Fruit fly (Drosophila melanogaster) whole organism, embryonic: ENCODE measurements around the gene Sbf.

Experiments used
- ATbp ChIP-seq: fragments of 200-800 bp; sonication (Bioruptor generic); optimal IDR thresholded peaks from 2 replicates; lab custom pipeline; 2017; ENCODE audit warnings: missing biosample characterization, mild to moderate bottlenecking, missing genetic modification characterization, missing genetic modification reagents
- Awh ChIP-seq: fragments of 200-800 bp; sonication (Bioruptor generic); IDR thresholded peaks from 2 replicates; pipeline ENCODE4, ENCODE4 v1.3.6; 2022; ENCODE audit warnings: missing biosample characterization, missing genetic modification characterization
- CG10979 ChIP-seq: fragments of 200-800 bp; sonication (Bioruptor generic); optimal IDR thresholded peaks from 2 replicates; lab custom pipeline; 2018; ENCODE audit warnings: missing biosample characterization, mild to moderate bottlenecking, missing genetic modification characterization, moderate library complexity
- CG11723 ChIP-seq: fragments of 200-800 bp; sonication (Bioruptor generic); optimal IDR thresholded peaks from 2 replicates; lab custom pipeline; 2017; ENCODE audit warnings: missing biosample characterization, mild to moderate bottlenecking, missing genetic modification characterization
- CG13775 ChIP-seq: fragments of 200-800 bp; sonication (Bioruptor generic); optimal IDR thresholded peaks from 3 replicates; lab custom pipeline; 2017; ENCODE audit warnings: missing biosample characterization, mild to moderate bottlenecking, missing genetic modification characterization
- CG14050 ChIP-seq: fragments of 200-800 bp; sonication (Bioruptor generic); IDR thresholded peaks from 3 replicates; pipeline ENCODE4 v1.3.6; 2022; ENCODE audit warnings: missing biosample characterization, missing genetic modification characterization
- CG15269 ChIP-seq: fragments of 200-800 bp; sonication (Bioruptor generic); optimal IDR thresholded peaks from 2 replicates; lab custom pipeline; 2018; ENCODE audit warnings: missing biosample characterization, mild to moderate bottlenecking, missing genetic modification characterization, moderate library complexity
- CG15696 ChIP-seq: fragments of 200-800 bp; sonication (Bioruptor generic); optimal IDR thresholded peaks from 2 replicates; lab custom pipeline; 2019; ENCODE audit warnings: missing biosample characterization, mild to moderate bottlenecking, missing genetic modification characterization, moderate library complexity
- CG17186 ChIP-seq: fragments of 200-800 bp; sonication (Bioruptor generic); optimal IDR thresholded peaks from 3 replicates; lab custom pipeline; 2017; ENCODE audit warnings: missing biosample characterization, missing genetic modification reagents, missing genetic modification characterization
- CG17361 ChIP-seq: fragments of 200-800 bp; sonication (Bioruptor generic); IDR thresholded peaks from 3 replicates; pipeline ENCODE4 v1.3.6; 2022; ENCODE audit warnings: missing biosample characterization, missing genetic modification characterization
- CG17802 ChIP-seq: fragments of 200-800 bp; sonication (Bioruptor generic); optimal IDR thresholded peaks from 2 replicates; lab custom pipeline; 2018; ENCODE audit warnings: missing biosample characterization, mild to moderate bottlenecking, missing genetic modification characterization, moderate library complexity
- CG17912 ChIP-seq: fragments of 200-800 bp; sonication (Bioruptor generic); optimal IDR thresholded peaks from 2 replicates; lab custom pipeline; 2018; ENCODE audit warnings: missing biosample characterization, mild to moderate bottlenecking, missing genetic modification characterization
- CG30431 ChIP-seq: fragments of 200-800 bp; sonication (Bioruptor generic); optimal IDR thresholded peaks from 2 replicates; lab custom pipeline; 2017; ENCODE audit warnings: missing biosample characterization, missing genetic modification characterization
- CG33557 ChIP-seq: fragments of 200-800 bp; sonication (Bioruptor generic); optimal IDR thresholded peaks from 2 replicates; lab custom pipeline; 2019; ENCODE audit warnings: missing biosample characterization, mild to moderate bottlenecking, missing genetic modification characterization, moderate library complexity
- CG6254 ChIP-seq: fragments of 200-800 bp; sonication (Bioruptor generic); optimal IDR thresholded peaks from 3 replicates; lab custom pipeline; 2017; ENCODE audit warnings: mild to moderate bottlenecking, missing biosample characterization, missing genetic modification reagents, missing genetic modification characterization
- CG6683 ChIP-seq: fragments of 200-800 bp; sonication (Bioruptor generic); optimal IDR thresholded peaks from 2 replicates; lab custom pipeline; 2017; ENCODE audit warnings: missing biosample characterization, mild to moderate bottlenecking, missing genetic modification characterization, missing genetic modification reagents
- CG7963 ChIP-seq: fragments of 200-800 bp; sonication (Bioruptor generic); IDR thresholded peaks from 3 replicates; pipeline ENCODE4 v1.3.6; 2022; ENCODE audit warnings: missing biosample characterization, missing genetic modification characterization; ENCODE audit not compliant: partially characterized antibody
- CG8359 ChIP-seq: fragments of 200-800 bp; sonication (Bioruptor generic); optimal IDR thresholded peaks from 2 replicates; lab custom pipeline; 2017; ENCODE audit warnings: missing biosample characterization, mild to moderate bottlenecking, missing genetic modification characterization, borderline replicate concordance
- CG9817 ChIP-seq: fragments of 200-800 bp; sonication (Bioruptor generic); optimal IDR thresholded peaks from 2 replicates; lab custom pipeline; 2018; ENCODE audit warnings: missing biosample characterization, mild to moderate bottlenecking, missing genetic modification characterization, moderate library complexity
- Chrac-16 ChIP-seq: fragments of 200-800 bp; sonication (Bioruptor generic); optimal IDR thresholded peaks from 3 replicates; lab custom pipeline; 2016; ENCODE audit warnings: missing biosample characterization, missing genetic modification characterization
- NfI ChIP-seq: fragments of 200-800 bp; sonication (Bioruptor generic); optimal IDR thresholded peaks from 3 replicates; lab custom pipeline; 2018; ENCODE audit warnings: missing biosample characterization, mild to moderate bottlenecking, missing genetic modification characterization, moderate library complexity
- Oli ChIP-seq: fragments of 200-800 bp; sonication (Bioruptor generic); optimal IDR thresholded peaks from 2 replicates; lab custom pipeline; 2018; ENCODE audit warnings: missing biosample characterization, mild to moderate bottlenecking, missing genetic modification characterization, moderate library complexity
- Sox102F ChIP-seq: fragments of 200-800 bp; sonication (Bioruptor generic); optimal IDR thresholded peaks from 2 replicates; lab custom pipeline; 2018; ENCODE audit warnings: missing biosample characterization, mild to moderate bottlenecking, missing genetic modification characterization, moderate library complexity
- Vsx1 ChIP-seq: fragments of 200-800 bp; sonication (Bioruptor generic); optimal IDR thresholded peaks from 2 replicates; lab custom pipeline; 2017; ENCODE audit warnings: missing biosample characterization, mild to moderate bottlenecking, missing genetic modification characterization, missing genetic modification reagents
- bab2 ChIP-seq: fragments of 200-800 bp; sonication (Bioruptor generic); optimal IDR thresholded peaks from 2 replicates; lab custom pipeline; 2016; ENCODE audit warnings: missing biosample characterization, missing genetic modification characterization
- btn ChIP-seq: fragments of 200-800 bp; sonication (Bioruptor generic); optimal IDR thresholded peaks from 2 replicates; lab custom pipeline; 2016; ENCODE audit warnings: missing biosample characterization, missing genetic modification characterization
- chif ChIP-seq, 2 experiments: fragments of 200-800 bp; sonication (Bioruptor generic); optimal IDR thresholded peaks; 3 replicates each; lab custom pipeline; 2016; ENCODE audit warnings: missing biosample characterization in 2 of 2, missing genetic modification characterization in 2 of 2
- chinmo ChIP-seq: fragments of 200-800 bp; sonication (Bioruptor generic); IDR thresholded peaks from 4 replicates; pipeline ENCODE4 v1.3.6; 2022; ENCODE audit warnings: missing biosample characterization, missing genetic modification characterization; ENCODE audit not compliant: partially characterized antibody
- dysf ChIP-seq: fragments of 200-800 bp; sonication (Bioruptor generic); IDR thresholded peaks from 3 replicates; pipeline ENCODE4 v1.3.6; 2022; ENCODE audit warnings: missing biosample characterization, missing genetic modification characterization
- eve ChIP-seq, 2 experiments: fragments of >200 bp; optimal IDR thresholded peaks; 2 replicates each; lab custom pipeline; 2017; ENCODE audit warnings: missing biosample characterization in 2 of 2, missing genetic modification characterization in 2 of 2
- fd96Cb ChIP-seq: fragments of 200-800 bp; sonication (Bioruptor generic); optimal IDR thresholded peaks from 2 replicates; lab custom pipeline; 2018; ENCODE audit warnings: missing biosample characterization, mild to moderate bottlenecking, missing genetic modification characterization, moderate library complexity
- jumu ChIP-seq: fragments of 200-800 bp; sonication (Bioruptor generic); optimal IDR thresholded peaks from 3 replicates; lab custom pipeline; 2016; ENCODE audit warnings: missing biosample characterization, missing genetic modification characterization
- klu ChIP-seq: fragments of 200-800 bp; sonication (Bioruptor generic); IDR thresholded peaks from 2 replicates; pipeline ENCODE4 v1.3.6; 2022; ENCODE audit warnings: missing biosample characterization, missing genetic modification characterization
- maf-S ChIP-seq: fragments of 200-800 bp; sonication (Bioruptor generic); optimal IDR thresholded peaks from 2 replicates; lab custom pipeline; 2016; ENCODE audit warnings: missing biosample characterization, missing genetic modification characterization
- odd ChIP-seq: fragments of 200-800 bp; sonication (Bioruptor generic); optimal IDR thresholded peaks from 2 replicates; lab custom pipeline; 2017; ENCODE audit warnings: missing biosample characterization, mild to moderate bottlenecking, missing genetic modification characterization
- prd ChIP-seq, 3 experiments: fragments of >200 bp in 2 of 3; fragments of 200-800 bp in 1 of 3; sonication (Bioruptor generic) in 1 of 3; optimal IDR thresholded peaks in 2 of 3; IDR thresholded peaks in 1 of 3; 2 replicates in 2 of 3; 3 replicates in 1 of 3; pipeline versions ENCODE4 v1.3.6 to Lab custom; 2017 to 2022; ENCODE audit warnings: missing biosample characterization in 1 of 3, missing genetic modification characterization in 1 of 3
- psq ChIP-seq: fragments of 200-800 bp; sonication (Bioruptor generic); optimal IDR thresholded peaks from 2 replicates; lab custom pipeline; 2017; ENCODE audit warnings: missing biosample characterization, missing genetic modification characterization
- pum ChIP-seq: fragments of 200-800 bp; sonication (Bioruptor generic); optimal IDR thresholded peaks from 2 replicates; lab custom pipeline; 2016; ENCODE audit warnings: missing biosample characterization, missing genetic modification characterization
- repo ChIP-seq: fragments of 200-800 bp; sonication (Bioruptor generic); optimal IDR thresholded peaks from 2 replicates; lab custom pipeline; 2016; ENCODE audit warnings: missing biosample characterization, missing genetic modification characterization
- rib ChIP-seq: fragments of 200-800 bp; sonication (Bioruptor generic); IDR thresholded peaks from 2 replicates; pipeline ENCODE4 v1.3.6; 2022; ENCODE audit warnings: missing biosample characterization, missing genetic modification characterization
- sens ChIP-seq: fragments of 200-800 bp; sonication (Bioruptor generic); peaks from one replicate; lab custom pipeline; 2016; ENCODE audit warnings: missing biosample characterization, missing genetic modification characterization
- shn ChIP-seq: fragments of 200-800 bp; sonication (Bioruptor generic); optimal IDR thresholded peaks from 3 replicates; lab custom pipeline; 2016; ENCODE audit warnings: missing biosample characterization, missing genetic modification characterization
- tap ChIP-seq: fragments of 200-800 bp; optimal IDR thresholded peaks from 3 replicates; lab custom pipeline; 2019; ENCODE audit warnings: missing biosample characterization, mild to moderate bottlenecking, missing genetic modification characterization, moderate library complexity
- tgo ChIP-seq: fragments of 200-800 bp; sonication (Bioruptor generic); IDR thresholded peaks from 3 replicates; pipeline ENCODE4 v1.3.6; 2022; ENCODE audit warnings: missing biosample characterization, missing genetic modification characterization
- tin ChIP-seq: fragments of 200-800 bp; sonication (Bioruptor generic); optimal IDR thresholded peaks from 3 replicates; lab custom pipeline; 2016; ENCODE audit warnings: missing biosample characterization, missing genetic modification characterization
- tll ChIP-seq, 2 experiments: fragments of 200-800 bp in 1 of 2; fragments of >200 bp in 1 of 2; sonication (Bioruptor generic) in 1 of 2; optimal IDR thresholded peaks; 2 replicates each; lab custom pipeline; 2017 to 2019; ENCODE audit warnings: missing biosample characterization in 2 of 2, missing genetic modification characterization in 2 of 2, mild to moderate bottlenecking in 1 of 2, moderate library complexity in 1 of 2
- ttk ChIP-seq: fragments of 200-800 bp; sonication (Bioruptor generic); IDR thresholded peaks from 2 replicates; pipeline ENCODE4 v2.1.2; 2022; ENCODE audit warnings: missing biosample characterization, missing genetic modification characterization
- tx ChIP-seq: fragments of 200-800 bp; sonication (Bioruptor generic); optimal IDR thresholded peaks from 2 replicates; lab custom pipeline; 2016; ENCODE audit warnings: missing biosample characterization, missing genetic modification characterization

The Sbf gene

DNA sequence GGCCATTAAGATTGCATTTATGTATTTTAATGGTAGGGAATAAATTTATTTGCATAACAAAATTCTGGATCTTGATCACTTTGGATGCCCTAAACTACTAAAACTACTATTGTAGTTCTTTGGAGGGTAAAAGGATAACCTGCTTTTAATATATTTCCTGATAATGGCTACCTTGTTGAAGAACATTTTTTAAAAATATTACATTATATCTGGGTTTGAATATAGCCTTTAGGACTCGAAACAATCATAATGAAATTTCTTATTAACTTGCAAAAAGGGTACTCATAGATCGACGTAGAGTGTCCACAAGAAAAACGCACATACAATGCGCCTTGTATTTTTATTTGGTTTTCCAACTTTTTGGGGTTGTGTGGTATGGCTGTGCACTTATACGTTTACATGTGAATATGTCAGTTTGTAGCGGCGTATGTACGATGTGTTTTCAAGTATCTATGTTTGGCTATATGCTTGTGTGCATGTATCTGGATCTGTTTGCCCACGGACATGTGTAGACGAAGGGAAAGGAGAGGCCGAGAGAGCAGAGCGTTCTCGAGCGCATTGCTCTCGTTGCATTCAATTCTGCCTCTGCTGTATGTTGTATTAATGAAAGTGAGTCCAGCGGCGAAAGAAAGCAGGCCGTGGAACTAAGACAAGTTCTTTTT lies 17.3 kb downstream of the Sbf start (continued):
- TF ChIP-seq CG15696 (tag; lab: Kevin White, UChicago): peak; percentile 86
- peak; percentile 58 for TF ChIP-seq bab2
- peak; percentile 66 to 84 for TF ChIP-seq chif (GFP tag; optimal IDR thresholded peaks at IDR 0.05; lab: Kevin White, UChicago)
- peak; percentile 69 for TF ChIP-seq ATbp (GFP tag; lab: Kevin White, UChicago)
- TF ChIP-seq sens (GFP tag; lab: Kevin White, UChicago): peak; percentile 98
- peak; percentile 25 for TF ChIP-seq tx (GFP tag; lab: Kevin White, UChicago)
- TF ChIP-seq CG17802: peak; percentile 44
- peak; percentile 76 for TF ChIP-seq CG13775
- TF ChIP-seq CG17186 (GFP tag; lab: Kevin White, UChicago): peak; percentile 46
- peak; percentile 78 for TF ChIP-seq Chrac-16
- TF ChIP-seq CG14050 (GFP tag; lab: Robert Waterston, UW): peak; percentile 34; the same call in 1 of the 3 replicates
- TF ChIP-seq dysf (GFP tag; lab: Robert Waterston, UW): peak; percentile 43; the same call in 1 of the 3 replicates
- TF ChIP-seq NfI (GFP tag; lab: Kevin White, UChicago): peak; percentile 65
- peak; percentile 5 for TF ChIP-seq CG9817
- peak; percentile 28 for TF ChIP-seq jumu
- no peak for TF ChIP-seq psq (GFP tag; lab: Kevin White, UChicago)
- TF ChIP-seq CG6683 (GFP tag; lab: Kevin White, UChicago): no peak
- TF ChIP-seq tll (GFP tag; optimal IDR thresholded peaks at IDR 0.05; lab: Kevin White, UChicago): peak in 1 of 2 experiments; percentile 77
- TF ChIP-seq btn (GFP tag; lab: Kevin White, UChicago): peak; percentile 68
- TF ChIP-seq shn: peak; percentile 48
- peak; percentile 63 for TF ChIP-seq odd (GFP tag; lab: Kevin White, UChicago)
- no peak for TF ChIP-seq prd (optimal IDR thresholded peaks at IDR 0.05; lab: Kevin White, UChicago)
- TF ChIP-seq prd (GFP tag; IDR thresholded peaks at IDR 0.05; lab: Robert Waterston, UW): peak; percentile 77
- peak; percentile 47 for TF ChIP-seq CG15269 (tag; lab: Kevin White, UChicago)
- TF ChIP-seq chinmo (GFP tag; lab: Robert Waterston, UW): 0 out of 4 replicates have a peak, but pooled peaks have one; percentile 22
- TF ChIP-seq eve (GFP tag; optimal IDR thresholded peaks at IDR 0.05; lab: Kevin White, UChicago): peak in 1 of 2 experiments; percentile 93
- peak; percentile 75 for TF ChIP-seq CG6254 (GFP tag; lab: Kevin White, UChicago)
- TF ChIP-seq CG33557 (GFP tag; lab: Kevin White, UChicago): peak; percentile 78
- TF ChIP-seq Oli (tag; lab: Kevin White, UChicago): peak; percentile 88
- peak; percentile 77 for TF ChIP-seq Sox102F (GFP tag; lab: Kevin White, UChicago)
- TF ChIP-seq repo (GFP tag; lab: Kevin White, UChicago): peak; percentile 3
- TF ChIP-seq fd96Cb (tag; lab: Kevin White, UChicago): peak; percentile 92
- TF ChIP-seq Vsx1 (GFP tag; lab: Kevin White, UChicago): peak; percentile 41
- peak; percentile 12 for TF ChIP-seq CG11723
- peak; percentile 94 for TF ChIP-seq CG10979
- peak; percentile 51 for TF ChIP-seq ttk (GFP tag; lab: Robert Waterston, UW)
- TF ChIP-seq rib: no peak
- TF ChIP-seq CG30431 (GFP tag; lab: Kevin White, UChicago): peak; percentile 86
- TF ChIP-seq maf-S (GFP tag; lab: Kevin White, UChicago): no peak
- peak; percentile 43; the same call in 1 of the 2 replicates for TF ChIP-seq Awh (GFP tag; lab: Robert Waterston, UW)
- TF ChIP-seq tap (tag; lab: Kevin White, UChicago): peak; percentile 43
- TF ChIP-seq CG17361: peak; percentile 50; the same call in 1 of the 3 replicates
- TF ChIP-seq CG7963 (GFP tag; lab: Robert Waterston, UW): no peak
- peak; percentile 52; the same call in 2 of the 3 replicates for TF ChIP-seq tgo (GFP tag; lab: Robert Waterston, UW)
- TF ChIP-seq CG17912 (GFP tag; lab: Kevin White, UChicago): no peak
- TF ChIP-seq tin (GFP tag; lab: Kevin White, UChicago): peak; percentile 68
- TF ChIP-seq CG8359 (GFP tag; lab: Kevin White, UChicago): peak; percentile 76
- TF ChIP-seq klu (GFP tag; lab: Robert Waterston, UW): no peak
- peak; percentile 39 for TF ChIP-seq pum (GFP tag; lab: Kevin White, UChicago)
